Worm (Caenorhabditis elegans) whole organism, L4/young adult: Measurements from ENCODE around the gene nspe-4.

Experiments
- W03F9.2 ChIP-seq: fragments of 150-350 bp; optimal IDR thresholded peaks from 2 replicates; lab custom pipeline; 2014; ENCODE audit warnings: missing biosample characterization, missing genetic modification characterization
- dao-5 ChIP-seq: sonication (generic microtip); optimal IDR thresholded peaks from 2 replicates; lab custom pipeline; 2016; ENCODE audit warnings: missing genotype, missing genetic modification characterization, moderate library complexity, missing compliant biosample characterization
- him-1 ChIP-seq: sonication (generic microtip); optimal IDR thresholded peaks from 2 replicates; lab custom pipeline; 2016; ENCODE audit warnings: missing genotype, missing genetic modification reagents, missing genetic modification characterization, missing compliant biosample characterization

DNA sequence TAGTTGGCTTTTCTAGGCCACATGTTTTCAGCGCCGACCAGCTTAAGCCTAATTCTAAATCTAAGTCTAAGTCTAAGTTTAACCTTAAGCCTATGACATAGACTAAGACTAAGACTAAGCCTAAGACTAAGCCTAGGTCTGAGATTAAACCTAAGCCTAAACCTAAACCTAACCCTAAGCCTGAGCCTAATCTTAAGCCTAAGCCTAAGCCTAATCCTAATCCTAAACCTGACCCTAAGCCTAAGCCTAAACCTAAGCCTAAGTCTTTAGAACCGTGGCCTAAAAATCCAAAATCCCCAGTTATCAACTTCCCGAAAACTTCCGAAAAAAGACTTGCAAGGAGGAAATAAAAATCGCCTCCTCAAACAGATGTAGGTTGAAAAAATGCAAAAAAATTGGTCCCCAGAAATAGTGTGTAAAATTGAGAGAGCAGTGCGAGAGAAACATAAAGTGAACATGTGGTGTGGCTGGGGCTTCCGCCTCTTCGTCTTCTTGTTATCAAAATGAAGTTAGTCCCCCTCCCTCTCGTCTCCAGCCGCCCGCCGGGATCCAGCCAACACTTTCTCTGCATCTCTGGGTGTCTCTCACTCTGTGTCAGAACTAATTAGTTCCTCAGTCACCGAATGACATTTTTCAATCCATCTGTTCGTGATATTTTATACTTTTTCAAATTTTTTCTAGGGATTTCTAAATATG lies 47.5 kb downstream of the nspe-4 start:
- TF ChIP-seq him-1 (tag; lab: Kevin White, UChicago) (no peak), dao-5 (tag; lab: Kevin White, UChicago) (no peak), W03F9.2 (tag; lab: Kevin White, UChicago) (peak; percentile 18)
